Worm (Caenorhabditis elegans): Measurements from ENCODE around the gene prx-19.

Gene prx-19

DNA sequence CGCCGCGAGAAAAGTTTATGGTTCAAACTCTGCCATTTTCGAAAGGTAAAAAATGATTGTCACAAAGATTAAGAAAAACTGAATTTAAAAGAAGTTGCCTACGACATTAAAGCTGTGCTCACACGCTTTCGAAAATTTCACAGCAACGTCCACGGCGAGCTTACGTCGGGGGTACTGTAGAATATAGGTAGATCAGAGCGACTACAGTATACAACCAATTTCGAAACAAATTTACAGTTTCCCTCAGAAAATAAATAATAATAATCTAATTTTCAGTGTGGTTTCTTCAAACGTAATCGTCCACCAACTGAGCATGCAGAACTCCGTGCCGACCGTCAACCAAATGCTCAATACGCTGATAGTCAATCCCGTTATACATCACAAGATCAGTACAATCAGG lies 15.5 kb upstream of the prx-19 start:
- TF ChIP-seq dao-5 (tag; optimal IDR thresholded peaks at IDR 0.05) (no peak), W03F9.2 (tag; optimal IDR thresholded peaks at IDR 0.05) (no peak), him-1 (tag; optimal IDR thresholded peaks at IDR 0.05) (no peak)

- TF ChIP-seq dao-5 (tag; optimal IDR thresholded peaks at IDR 0.05) (no peak), W03F9.2 (tag; optimal IDR thresholded peaks at IDR 0.05) (no peak), him-1 (tag; optimal IDR thresholded peaks at IDR 0.05) (no peak)
These were observed 9.5 kb upstream of the prx-19 start, which contains the start of gene pat-2 for ce11 chrIII:8818599-8818998. TSS of gene pat-2 (plus strand) at chrIII:8818899.

DNA sequence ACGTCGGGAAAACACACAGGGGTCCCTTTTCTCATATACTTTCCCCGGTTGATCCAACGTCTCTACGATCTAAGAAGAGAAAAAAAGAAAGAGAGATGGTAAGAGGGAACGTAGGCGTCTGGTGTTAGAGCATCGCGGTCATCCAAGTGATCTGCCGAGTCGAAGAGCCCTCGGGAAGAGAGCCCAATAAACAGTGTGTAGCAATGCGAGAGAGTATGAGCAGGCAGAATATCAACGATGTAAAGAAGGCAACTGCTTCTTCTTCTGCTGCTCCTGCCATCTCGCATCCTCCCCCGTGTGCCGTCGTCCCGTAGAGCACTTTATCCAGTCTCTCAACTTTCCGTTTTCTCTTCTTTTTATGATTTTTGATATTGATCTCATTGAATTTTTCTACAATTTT lies 6.6 kb upstream of the prx-19 start:
- no peak for TF ChIP-seq dao-5 (tag; optimal IDR thresholded peaks at IDR 0.05)
- no peak for TF ChIP-seq W03F9.2 (tag; optimal IDR thresholded peaks at IDR 0.05)

DNA sequence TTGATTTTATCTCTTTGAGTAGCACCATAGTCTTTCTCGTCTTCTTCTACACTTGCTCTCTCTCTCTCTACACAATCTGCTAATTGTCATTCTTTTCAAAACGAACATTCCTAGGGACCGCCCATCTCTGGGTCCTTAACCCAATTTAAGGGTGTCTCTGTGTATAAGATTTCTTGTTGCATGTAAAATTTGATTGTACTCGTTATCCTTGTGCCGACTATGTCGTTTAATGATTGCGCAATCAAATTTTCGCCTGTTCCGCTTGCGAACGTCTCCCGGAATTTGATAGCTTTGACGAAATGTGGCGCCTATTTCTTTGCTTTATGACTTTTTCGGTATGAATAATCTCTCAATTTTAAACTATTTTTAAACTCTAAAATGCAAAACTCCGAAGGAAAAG lies 2.0 kb upstream of the prx-19 start:
- no peak for TF ChIP-seq W03F9.2 (tag; optimal IDR thresholded peaks at IDR 0.05)
- TF ChIP-seq him-1 (tag; optimal IDR thresholded peaks at IDR 0.05), result no peak
- TF ChIP-seq dao-5 (tag; optimal IDR thresholded peaks at IDR 0.05), result no peak

ce11 chrIII:8807246-8807645 lies 1.8 kb downstream of the prx-19 start, which contains the start of gene F54F2.7:
TSS of gene F54F2.7 (minus strand) at chrIII:8807346.
- TF ChIP-seq W03F9.2 (tag; optimal IDR thresholded peaks at IDR 0.05) (no peak), him-1 (tag; optimal IDR thresholded peaks at IDR 0.05) (no peak), dao-5 (tag; optimal IDR thresholded peaks at IDR 0.05) (no peak)

- TF ChIP-seq him-1 (tag; optimal IDR thresholded peaks at IDR 0.05) (no peak), W03F9.2 (tag; optimal IDR thresholded peaks at IDR 0.05) (no peak), dao-5 (tag; optimal IDR thresholded peaks at IDR 0.05) (no peak)
These were observed 3.3 kb downstream of the prx-19 start for ce11 chrIII:8805815-8806214.

DNA sequence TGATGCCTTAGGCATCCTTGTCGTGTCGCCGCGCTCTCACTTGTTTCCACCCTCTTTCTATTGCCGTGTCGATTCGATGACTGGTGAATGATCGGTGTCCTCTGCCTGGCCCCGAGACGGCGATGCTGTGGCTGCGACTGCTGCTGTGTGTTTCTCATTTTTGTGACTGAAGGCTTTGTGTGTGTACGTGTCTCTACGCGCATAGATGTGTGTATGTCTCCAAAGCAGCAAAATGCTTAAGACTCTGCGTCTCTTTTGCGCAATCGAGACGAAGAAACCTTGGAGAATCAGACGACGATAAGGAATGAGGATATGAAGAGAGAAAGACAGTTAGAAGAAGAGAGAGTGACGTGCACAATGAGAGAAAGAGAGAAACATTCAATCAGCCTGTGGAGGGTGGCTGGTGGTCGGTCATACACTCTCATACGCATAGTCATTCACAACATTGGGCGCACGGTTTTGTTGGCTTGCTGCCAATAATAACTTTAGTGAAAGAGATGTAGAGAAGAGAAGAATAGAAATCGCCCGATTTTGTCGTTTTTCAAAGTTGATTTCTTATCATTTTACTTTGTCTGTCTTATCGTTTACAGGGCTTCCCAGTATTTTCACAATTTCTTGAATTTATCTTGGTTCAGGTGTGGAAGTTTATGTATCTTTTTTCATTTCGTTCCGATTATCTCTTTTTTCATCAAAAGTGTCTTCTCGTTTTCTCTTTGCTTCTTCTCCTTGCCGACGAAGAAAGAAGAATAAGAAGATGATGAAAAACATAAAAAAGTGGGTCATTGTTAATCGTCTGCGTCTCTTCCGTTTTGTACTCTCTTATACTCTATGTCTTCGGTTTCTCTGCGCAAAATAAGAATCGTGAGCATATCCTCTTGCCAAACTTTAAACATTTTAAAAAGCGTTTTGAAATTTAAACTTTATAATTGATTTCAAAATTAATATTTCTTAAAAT lies 7.0 kb downstream of the prx-19 start:
- TF ChIP-seq W03F9.2 (tag; optimal IDR thresholded peaks at IDR 0.05) (peak; percentile 66), him-1 (tag; optimal IDR thresholded peaks at IDR 0.05) (peak; percentile 56), dao-5 (tag; optimal IDR thresholded peaks at IDR 0.05) (peak; percentile 55)

ce11 chrIII:8801352-8801863 lies 7.7 kb downstream of the prx-19 start:
- no peak for TF ChIP-seq dao-5 (tag; optimal IDR thresholded peaks at IDR 0.05)
- TF ChIP-seq W03F9.2 (tag; optimal IDR thresholded peaks at IDR 0.05), result no peak
- no peak for TF ChIP-seq him-1 (tag; optimal IDR thresholded peaks at IDR 0.05)

DNA sequence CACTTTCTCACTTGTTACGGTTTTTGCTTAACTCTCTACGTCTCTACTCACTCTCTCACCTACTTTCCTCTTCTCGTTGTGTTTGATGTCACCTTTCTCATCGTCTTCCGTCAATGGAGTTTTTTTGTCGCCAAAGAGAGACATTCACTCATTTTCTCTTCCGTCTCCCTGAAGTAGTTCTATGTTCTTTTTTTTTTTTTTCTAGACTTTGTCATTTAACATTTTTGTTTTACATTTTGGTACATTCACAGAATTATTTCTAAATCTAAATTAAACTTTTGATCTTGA lies 8.4 kb downstream of the prx-19 start:
- no peak for TF ChIP-seq him-1 (tag; optimal IDR thresholded peaks at IDR 0.05)
- no peak for TF ChIP-seq W03F9.2 (tag; optimal IDR thresholded peaks at IDR 0.05)
- TF ChIP-seq dao-5 (tag; optimal IDR thresholded peaks at IDR 0.05), result no peak

DNA sequence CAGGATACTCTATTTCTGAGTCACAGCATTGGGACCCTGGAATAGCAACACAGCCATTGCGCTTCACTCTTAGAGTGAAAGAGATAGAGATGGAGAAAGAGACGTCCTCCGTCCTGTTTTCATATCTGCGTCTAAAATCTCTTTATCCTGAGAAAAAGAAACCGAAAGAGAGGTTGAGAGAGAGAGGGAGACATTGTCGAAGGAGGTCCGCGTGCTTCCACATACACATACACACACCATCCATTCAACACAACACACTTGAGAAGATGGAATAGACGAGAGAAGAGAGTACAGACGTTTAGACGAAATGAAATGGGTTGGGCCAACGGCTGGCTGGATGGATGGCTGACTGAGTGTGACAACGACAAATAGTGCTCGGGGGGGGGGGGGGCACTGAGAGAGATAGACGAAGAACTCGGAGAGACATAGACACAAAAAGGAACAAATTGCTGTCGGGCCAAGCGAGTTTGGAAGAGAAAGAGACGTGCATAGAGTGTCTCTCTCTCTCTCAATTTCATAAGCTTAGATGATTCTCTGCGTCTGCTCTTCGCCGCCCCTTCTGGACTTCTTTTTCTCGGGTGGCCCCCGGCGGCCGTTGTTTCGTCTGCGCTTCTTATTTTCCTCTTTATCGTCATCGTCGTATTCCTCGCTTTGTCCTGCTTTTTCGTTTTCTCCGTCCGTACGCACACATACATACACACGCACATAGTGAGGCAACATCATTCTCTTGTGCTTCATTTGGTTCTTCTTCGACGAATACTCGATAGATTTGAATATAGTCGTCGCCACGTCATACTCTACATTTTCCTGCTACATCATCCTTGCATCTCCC lies 8.9 kb downstream of the prx-19 start, which contains the start of gene F54F2.6:
F54F2.6 (minus strand) TSS at position 738 of the 832 bp plus-strand sequence.
- TF ChIP-seq dao-5 (tag; optimal IDR thresholded peaks at IDR 0.05) (no peak), him-1 (tag; optimal IDR thresholded peaks at IDR 0.05) (peak; percentile 88), W03F9.2 (tag; optimal IDR thresholded peaks at IDR 0.05) (peak; percentile 65)

ce11 chrIII:8797211-8797733 lies 11.8 kb downstream of the prx-19 start:
- TF ChIP-seq W03F9.2 (tag; optimal IDR thresholded peaks at IDR 0.05) (peak; percentile 75), him-1 (tag; optimal IDR thresholded peaks at IDR 0.05) (peak; percentile 77), dao-5 (tag; optimal IDR thresholded peaks at IDR 0.05) (no peak)

ce11 chrIII:8795595-8796141 lies 13.4 kb downstream of the prx-19 start:
- TF ChIP-seq W03F9.2 (tag; optimal IDR thresholded peaks at IDR 0.05) (peak; percentile 86), him-1 (tag; optimal IDR thresholded peaks at IDR 0.05) (peak; percentile 96), dao-5 (tag; optimal IDR thresholded peaks at IDR 0.05) (peak; percentile 46)

- TF ChIP-seq W03F9.2 (tag; optimal IDR thresholded peaks at IDR 0.05) (no peak), him-1 (tag; optimal IDR thresholded peaks at IDR 0.05) (no peak), dao-5 (tag; optimal IDR thresholded peaks at IDR 0.05) (no peak)
These were observed 14.3 kb downstream of the prx-19 start for ce11 chrIII:8794793-8795192.

Data from whole organism, L4/young adult.